Worm (Caenorhabditis elegans): ENCODE measurements around the gene C24H10.2.

DNA sequence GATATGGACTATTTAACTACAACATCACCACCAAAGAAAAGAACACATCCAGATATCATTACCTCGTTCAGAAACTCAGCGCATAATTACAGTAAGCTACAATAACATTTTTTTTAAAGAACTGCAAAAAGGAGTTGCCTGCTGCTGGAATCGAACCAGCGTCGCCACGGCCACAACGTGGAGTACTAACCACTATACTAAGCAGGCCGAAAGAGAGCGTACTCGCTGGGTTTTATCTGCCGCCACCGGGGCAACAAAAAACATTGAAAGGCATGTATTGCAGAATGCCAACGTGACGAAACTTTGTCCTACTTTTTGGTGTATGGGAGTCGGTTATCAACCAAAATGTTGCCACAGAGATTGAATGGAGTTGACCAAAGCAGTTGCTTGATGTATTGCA, 41.7 kb upstream of the C24H10.2 start:
- TF ChIP-seq pros-1 (tag; optimal IDR thresholded peaks at IDR 0.05) (no peak), elt-4 (tag; optimal IDR thresholded peaks at IDR 0.05) (no peak), syd-9 (tag; optimal IDR thresholded peaks at IDR 0.05) (no peak), ceh-30 (tag; optimal IDR thresholded peaks at IDR 0.05) (no peak), dmd-4 (tag; optimal IDR thresholded peaks at IDR 0.05; ENCODE audit: borderline replicate concordance) (no peak), ceh-18 (tag; optimal IDR thresholded peaks at IDR 0.05) (peak; percentile 52), ceh-9 (tag; optimal IDR thresholded peaks at IDR 0.05) (no peak), ceh-14 (tag; optimal IDR thresholded peaks at IDR 0.05) (no peak)

Measured in whole organism, late embryonic.